Fruit fly (Drosophila melanogaster) whole organism: Measurements from ENCODE around the gene Pomp.

Source experiments
- CG8478 ChIP-seq: fragments of >200 bp; optimal IDR thresholded peaks from 2 replicates; lab custom pipeline; 2018; ENCODE audit warnings: inconsistent platforms
- Dll ChIP-seq: fragments of >200 bp; optimal IDR thresholded peaks from 2 replicates; lab custom pipeline; 2017
- EcR ChIP-seq, 2 experiments: fragments of >200 bp; optimal IDR thresholded peaks; 2 replicates each; lab custom pipeline; 2017; ENCODE audit warnings: missing biosample characterization in 2 of 2, missing genetic modification characterization in 2 of 2, missing genetic modification reagents in 2 of 2
- pan ChIP-seq: fragments of >200 bp; optimal IDR thresholded peaks from 2 replicates; lab custom pipeline; 2017
- psq ChIP-seq: fragments of >200 bp; optimal IDR thresholded peaks from 2 replicates; lab custom pipeline; 2017
- usp ChIP-seq: fragments of >200 bp; optimal IDR thresholded peaks from 2 replicates; lab custom pipeline; 2017; ENCODE audit warnings: missing biosample characterization, missing genetic modification characterization, mixed read lengths

- TF ChIP-seq usp (no peak), EcR (GFP tag; optimal IDR thresholded peaks at IDR 0.05; lab: Kevin White, UChicago) (no peak), psq (lab: Kevin White, UChicago) (no peak), pan (lab: Kevin White, UChicago) (no peak), CG8478 (lab: Kevin White, UChicago) (no peak), Dll (no peak)
Observed at dm6 chr2L:20799991-20800897, 12.8 kb downstream of the Pomp start.
